Worm (Caenorhabditis elegans) whole organism, early embryonic: ENCODE results near the gene B0280.11.
A peak's percentile ranks its signal among the peaks of the same experiment; 100 is the strongest.

ENCODE experiments used
- B0310.2 ChIP-seq: sonication (generic microtip); optimal IDR thresholded peaks from 2 replicates; lab custom pipeline; 2016; ENCODE audit warnings: mild to moderate bottlenecking, missing genetic modification characterization, missing compliant biosample characterization
- F13C5.2 ChIP-seq: sonication (generic microtip); optimal IDR thresholded peaks from 2 replicates; lab custom pipeline; 2017; ENCODE audit warnings: mild to moderate bottlenecking, missing genetic modification characterization, inconsistent platforms, missing compliant biosample characterization
- aly-1 ChIP-seq: sonication (generic microtip); optimal IDR thresholded peaks from 2 replicates; lab custom pipeline; 2016; ENCODE audit warnings: missing genetic modification characterization, missing compliant biosample characterization
- ama-1 ChIP-seq: fragments of 150-350 bp; optimal IDR thresholded peaks from 2 replicates; lab custom pipeline; 2014
- ceh-13 ChIP-seq: fragments of 200-800 bp; sonication (Bioruptor generic); optimal IDR thresholded peaks from 2 replicates; lab custom pipeline; 2018; ENCODE audit warnings: mild to moderate bottlenecking, missing genetic modification characterization, missing compliant biosample characterization
- ceh-36 ChIP-seq: sonication (generic microtip); optimal IDR thresholded peaks from 2 replicates; lab custom pipeline; 2016; ENCODE audit warnings: missing genetic modification characterization, inconsistent platforms, missing compliant biosample characterization
- ets-7 ChIP-seq: sonication (generic microtip); optimal IDR thresholded peaks from 2 replicates; lab custom pipeline; 2016; ENCODE audit warnings: missing genotype, missing genetic modification characterization, missing compliant biosample characterization
- flt-1 ChIP-seq: fragments of 200-800 bp; sonication (Bioruptor generic); IDR thresholded peaks from 2 replicates; pipeline ENCODE4 v1.3.6; 2022; ENCODE audit warnings: missing genetic modification characterization, missing compliant biosample characterization
- hmbx-1 ChIP-seq: sonication (generic microtip); optimal IDR thresholded peaks from 2 replicates; lab custom pipeline; 2016; ENCODE audit warnings: mild to moderate bottlenecking, missing genetic modification characterization, missing compliant biosample characterization
- hmg-4 ChIP-seq: fragments of 200-800 bp; sonication (Bioruptor generic); optimal IDR thresholded peaks from 2 replicates; lab custom pipeline; 2018; ENCODE audit warnings: mild to moderate bottlenecking, missing genetic modification characterization, missing compliant biosample characterization
- hnd-1 ChIP-seq: sonication (generic microtip); optimal IDR thresholded peaks from 2 replicates; lab custom pipeline; 2016; ENCODE audit warnings: missing genetic modification characterization, missing compliant biosample characterization
- pes-1 ChIP-seq: fragments of 200-800 bp; sonication (Bioruptor generic); IDR thresholded peaks from 2 replicates; pipeline ENCODE4 v1.3.6; 2022; ENCODE audit warnings: missing genetic modification reagents, missing genetic modification characterization, missing compliant biosample characterization
- scrt-1 ChIP-seq: fragments of 200-800 bp; sonication (Bioruptor generic); IDR thresholded peaks from 2 replicates; pipeline ENCODE4 v1.3.6; 2022; ENCODE audit warnings: missing genetic modification characterization, missing compliant biosample characterization
- sea-1 ChIP-seq: fragments of 200-800 bp; sonication (Bioruptor generic); conservative IDR thresholded peaks from 2 replicates; pipeline ENCODE4 v1.3.6; 2022; ENCODE audit warnings: missing genetic modification characterization, missing compliant biosample characterization
- tbx-11 ChIP-seq: fragments of 200-800 bp; sonication (Bioruptor generic); IDR thresholded peaks from 2 replicates; pipeline ENCODE4 v1.3.6; 2022; ENCODE audit warnings: missing genetic modification characterization, missing compliant biosample characterization
- tbx-37 ChIP-seq: fragments of 200-800 bp; sonication (Bioruptor generic); conservative IDR thresholded peaks from 2 replicates; pipeline ENCODE4 v1.3.6; 2022; ENCODE audit warnings: missing genetic modification reagents, missing genetic modification characterization, missing compliant biosample characterization
- tra-4 ChIP-seq: sonication (generic microtip); optimal IDR thresholded peaks from 2 replicates; lab custom pipeline; 2017; ENCODE audit warnings: missing genetic modification characterization, missing compliant biosample characterization

Gene B0280.11

ce11 chrIII:7095156-7095555 lies 42.9 kb downstream of the B0280.11 start, which contains the start of gene nhr-9:
nhr-9 (plus strand) TSS chrIII:7095462.
- no peak for TF ChIP-seq tra-4
- no peak for TF ChIP-seq tbx-11
- no peak for TF ChIP-seq ama-1 (lab: Kevin White, UChicago)
- TF ChIP-seq hmg-4 (GFP tag; lab: Kevin White, UChicago), result no peak
- TF ChIP-seq aly-1 (tag; lab: Kevin White, UChicago), result no peak
- no peak for TF ChIP-seq flt-1 (GFP tag; lab: Robert Waterston, UW)
- no peak for TF ChIP-seq hnd-1 (tag; lab: Kevin White, UChicago)
- TF ChIP-seq F13C5.2 (tag; lab: Kevin White, UChicago), result no peak
- TF ChIP-seq tbx-37 (GFP tag; lab: Robert Waterston, UW), result no peak
- no peak for TF ChIP-seq B0310.2 (tag; lab: Kevin White, UChicago)
- TF ChIP-seq ets-7 (tag; lab: Kevin White, UChicago), result no peak
- no peak for TF ChIP-seq sea-1 (GFP tag; lab: Robert Waterston, UW)
- TF ChIP-seq pes-1 (GFP tag; lab: Robert Waterston, UW), result no peak
- no peak for TF ChIP-seq ceh-13 (GFP tag; lab: Kevin White, UChicago)

ce11 chrIII:7091042-7091441 lies 47.0 kb downstream of the B0280.11 start, which contains the start of gene ZK418.2:
ZK418.2 (plus strand) TSS chrIII:7091342.
- TF ChIP-seq tbx-11, result no peak
- no peak for TF ChIP-seq tbx-37 (GFP tag; lab: Robert Waterston, UW)
- TF ChIP-seq ets-7 (tag; lab: Kevin White, UChicago), result no peak
- no peak for TF ChIP-seq pes-1 (GFP tag; lab: Robert Waterston, UW)
- no peak for TF ChIP-seq aly-1 (tag; lab: Kevin White, UChicago)
- no peak for TF ChIP-seq ama-1 (lab: Kevin White, UChicago)
- no peak for TF ChIP-seq hmg-4 (GFP tag; lab: Kevin White, UChicago)
- TF ChIP-seq F13C5.2 (tag; lab: Kevin White, UChicago), result no peak

- TF ChIP-seq hmbx-1 (tag; lab: Kevin White, UChicago), result no peak
- no peak for TF ChIP-seq ceh-13 (GFP tag; lab: Kevin White, UChicago)
- TF ChIP-seq tbx-11, result no peak
- no peak for TF ChIP-seq ets-7 (tag; lab: Kevin White, UChicago)
- no peak for TF ChIP-seq B0310.2 (tag; lab: Kevin White, UChicago)
- no peak for TF ChIP-seq aly-1 (tag; lab: Kevin White, UChicago)
- no peak for TF ChIP-seq scrt-1
- TF ChIP-seq hnd-1 (tag; lab: Kevin White, UChicago), result no peak
- no peak for TF ChIP-seq hmg-4 (GFP tag; lab: Kevin White, UChicago)
- no peak for TF ChIP-seq F13C5.2 (tag; lab: Kevin White, UChicago)
- TF ChIP-seq pes-1 (GFP tag; lab: Robert Waterston, UW), result no peak
- TF ChIP-seq tbx-37 (GFP tag; lab: Robert Waterston, UW), result no peak
These were observed 47.5 kb downstream of the B0280.11 start, which contains the start of gene ZK418.10 for ce11 chrIII:7090545-7090944. ZK418.10 (minus strand) TSS chrIII:7090692.

ce11 chrIII:7087691-7088323 lies 50.3 kb downstream of the B0280.11 start, which contains the start of gene fubl-2:
fubl-2 (minus strand) TSS chrIII:7087741.
- TF ChIP-seq aly-1 (tag; lab: Kevin White, UChicago), result no peak
- TF ChIP-seq pes-1 (GFP tag; lab: Robert Waterston, UW), result no peak
- TF ChIP-seq B0310.2 (tag; lab: Kevin White, UChicago), result no peak
- no peak for TF ChIP-seq hnd-1 (tag; lab: Kevin White, UChicago)
- TF ChIP-seq tbx-37 (GFP tag; lab: Robert Waterston, UW), result peak; percentile 64; the same call in 1 of the 2 replicates
- TF ChIP-seq F13C5.2 (tag; lab: Kevin White, UChicago), result no peak

- TF ChIP-seq scrt-1 (no peak), ets-7 (tag; lab: Kevin White, UChicago) (no peak), tbx-11 (no peak), hmg-4 (GFP tag; lab: Kevin White, UChicago) (no peak), F13C5.2 (tag; lab: Kevin White, UChicago) (no peak), ceh-36 (tag; lab: Kevin White, UChicago) (no peak), flt-1 (GFP tag; lab: Robert Waterston, UW) (no peak)
These were observed 50.9 kb downstream of the B0280.11 start for ce11 chrIII:7087180-7087579.
